In genomic region chrII:5585788-5586187, ce11 we compare ENCODE assay signal across 6 worm cellular contexts.
TF ChIP-seq lines count a peak whose summit lies in the region.

Gene lys-8, plus strand, starts transcription at chrII:5586178.

TF ChIP-seq in whole organism, L1 larva, 84 proteins besides CTCF, POLR2A, EP300 and RAD21 (continues in another document):
- no peak for TF ChIP-seq nhr-28 (tag; optimal IDR thresholded peaks at IDR 0.05; lab: Kevin White, UChicago)
- peak; percentile 89 for TF ChIP-seq tlp-1 (tag; optimal IDR thresholded peaks at IDR 0.05; lab: Kevin White, UChicago)
- no peak for TF ChIP-seq unc-98 (GFP tag; IDR thresholded peaks at IDR 0.05; lab: Robert Waterston, UW)
- TF ChIP-seq nhr-20 (tag; optimal IDR thresholded peaks at IDR 0.05; lab: Kevin White, UChicago): peak; percentile 28
- no peak for TF ChIP-seq hpl-2 (GFP tag; optimal IDR thresholded peaks at IDR 0.05; lab: Kevin White, UChicago)
- no peak for TF ChIP-seq fos-1 (tag; optimal IDR thresholded peaks at IDR 0.05; lab: Kevin White, UChicago)
- peak; percentile 92 for TF ChIP-seq pqm-1 (tag; optimal IDR thresholded peaks at IDR 0.05; lab: Kevin White, UChicago)
- no peak for TF ChIP-seq Y116A8C.19 (tag; optimal IDR thresholded peaks at IDR 0.05; lab: Kevin White, UChicago; ENCODE audit: borderline replicate concordance)
- TF ChIP-seq mef-2 (tag; optimal IDR thresholded peaks at IDR 0.05; lab: Kevin White, UChicago): no peak
- no peak for TF ChIP-seq fkh-10 (GFP tag; optimal IDR thresholded peaks at IDR 0.05; lab: Kevin White, UChicago)
- no peak for TF ChIP-seq skn-1 (tag; optimal IDR thresholded peaks at IDR 0.05; lab: Kevin White, UChicago)
- TF ChIP-seq mdl-1 (tag; optimal IDR thresholded peaks at IDR 0.05; lab: Kevin White, UChicago): no peak
- no peak for TF ChIP-seq rnt-1 (tag; optimal IDR thresholded peaks at IDR 0.05; lab: Kevin White, UChicago)
- no peak for TF ChIP-seq lsy-2 (tag; optimal IDR thresholded peaks at IDR 0.05; lab: Kevin White, UChicago)
- no peak for TF ChIP-seq nhr-76 (tag; optimal IDR thresholded peaks at IDR 0.05; lab: Kevin White, UChicago)
- TF ChIP-seq unc-62 (GFP tag; optimal IDR thresholded peaks at IDR 0.05; lab: Kevin White, UChicago): no peak

TF ChIP-seq in whole organism, L2 larva, 48 proteins besides CTCF, POLR2A, EP300 and RAD21:
- TF ChIP-seq elt-3 (tag; optimal IDR thresholded peaks at IDR 0.05; lab: Kevin White, UChicago) (no peak), sem-4 (tag; optimal IDR thresholded peaks at IDR 0.05; lab: Kevin White, UChicago) (no peak), skn-1 (tag; optimal IDR thresholded peaks at IDR 0.05; lab: Kevin White, UChicago) (peak; percentile 58), sma-9 (GFP tag; optimal IDR thresholded peaks at IDR 0.05; lab: Kevin White, UChicago) (peak; percentile 78), sma-9 (tag; optimal IDR thresholded peaks at IDR 0.05; lab: Kevin White, UChicago) (no peak), gmeb-1 (tag; optimal IDR thresholded peaks at IDR 0.05; lab: Kevin White, UChicago) (peak; percentile 32), fos-1 (tag; optimal IDR thresholded peaks at IDR 0.05; lab: Kevin White, UChicago) (peak; percentile 97), F13H6.1 (tag; optimal IDR thresholded peaks at IDR 0.05; lab: Kevin White, UChicago) (peak; percentile 52), Y55F3AM.14 (GFP tag; optimal IDR thresholded peaks at IDR 0.05; lab: Kevin White, UChicago) (no peak), crh-2 (tag; optimal IDR thresholded peaks at IDR 0.05; lab: Kevin White, UChicago) (peak; percentile 67), nhr-21 (tag; optimal IDR thresholded peaks at IDR 0.05; lab: Kevin White, UChicago) (no peak), aly-2 (tag; optimal IDR thresholded peaks at IDR 0.05; lab: Kevin White, UChicago) (no peak)

TF ChIP-seq in whole organism, L3 larva, 47 proteins besides CTCF, POLR2A, EP300 and RAD21:
- TF ChIP-seq R02D3.7 (tag; optimal IDR thresholded peaks at IDR 0.05; lab: Kevin White, UChicago) (no peak), pha-4 (tag; optimal IDR thresholded peaks at IDR 0.05; lab: Kevin White, UChicago) (peak; percentile 65), jun-1 (tag; optimal IDR thresholded peaks at IDR 0.05; lab: Kevin White, UChicago) (peak; percentile 52), snpc-4 (tag; optimal IDR thresholded peaks at IDR 0.05; lab: Kevin White, UChicago) (peak; percentile 13), skn-1 (tag; optimal IDR thresholded peaks at IDR 0.05; lab: Kevin White, UChicago) (no peak), pqm-1 (tag; optimal IDR thresholded peaks at IDR 0.05; lab: Kevin White, UChicago) (peak; percentile 97), elt-2 (tag; optimal IDR thresholded peaks at IDR 0.05; lab: Kevin White, UChicago) (peak; percentile 100)

TF ChIP-seq in whole organism, L4 larva, 104 proteins besides CTCF, POLR2A, EP300 and RAD21 (continues in another document):
- TF ChIP-seq aly-2 (tag; optimal IDR thresholded peaks at IDR 0.05; lab: Kevin White, UChicago) (no peak), lir-3 (tag; optimal IDR thresholded peaks at IDR 0.05; lab: Kevin White, UChicago) (no peak), dve-1 (tag; optimal IDR thresholded peaks at IDR 0.05; lab: Kevin White, UChicago; ENCODE audit: insufficient read depth) (peak; percentile 89), mdl-1 (tag; optimal IDR thresholded peaks at IDR 0.05; lab: Kevin White, UChicago) (peak in 1 of 2 experiments; percentile 17), T20F7.1 (GFP tag; optimal IDR thresholded peaks at IDR 0.05; lab: Kevin White, UChicago) (peak; percentile 45), F37D6.2 (tag; optimal IDR thresholded peaks at IDR 0.05; lab: Kevin White, UChicago) (no peak), hif-1 (tag; optimal IDR thresholded peaks at IDR 0.05; lab: Kevin White, UChicago) (no peak), ceh-32 (tag; optimal IDR thresholded peaks at IDR 0.05; lab: Kevin White, UChicago; ENCODE audit: poor library complexity) (no peak), snpc-4 (tag; optimal IDR thresholded peaks at IDR 0.05; lab: Kevin White, UChicago) (no peak), daf-8 (GFP tag; IDR thresholded peaks at IDR 0.05; lab: Robert Waterston, UW) (no peak), set-16 (GFP tag; IDR thresholded peaks at IDR 0.05; lab: Robert Waterston, UW) (no peak), nhr-25 (tag; optimal IDR thresholded peaks at IDR 0.05; lab: Kevin White, UChicago; ENCODE audit: borderline replicate concordance, insufficient read depth) (no peak), madf-5 (GFP tag; IDR thresholded peaks at IDR 0.05; lab: Robert Waterston, UW) (no peak), mes-2 (tag; optimal IDR thresholded peaks at IDR 0.05; lab: Kevin White, UChicago; ENCODE audit: poor library complexity, severe bottlenecking) (no peak), F49E8.2 (tag; optimal IDR thresholded peaks at IDR 0.05; lab: Kevin White, UChicago; ENCODE audit: borderline replicate concordance) (no peak), D1046.2 (GFP tag; IDR thresholded peaks at IDR 0.05; lab: Robert Waterston, UW) (no peak), ztf-11 (tag; optimal IDR thresholded peaks at IDR 0.05; lab: Kevin White, UChicago) (no peak), nhr-28 (tag; optimal IDR thresholded peaks at IDR 0.05; lab: Kevin White, UChicago) (peak; percentile 95), tra-1 (GFP tag; IDR thresholded peaks at IDR 0.05; lab: Robert Waterston, UW) (peak; percentile 76; the same call in 1 of the 2 replicates), lin-29 (GFP tag; IDR thresholded peaks at IDR 0.05; lab: Robert Waterston, UW) (no peak)

TF ChIP-seq in whole organism, late embryonic, 69 proteins besides CTCF, POLR2A, EP300 and RAD21:
- peak; percentile 98 for TF ChIP-seq elt-2 (tag; optimal IDR thresholded peaks at IDR 0.05; lab: Kevin White, UChicago)
- no peak for TF ChIP-seq ceh-48 (tag; optimal IDR thresholded peaks at IDR 0.05; lab: Kevin White, UChicago)
TF ChIP-seq in whole organism, late embryonic: peak in this region for 1.

TF ChIP-seq in whole organism, young adult, 124 proteins besides CTCF, POLR2A, EP300 and RAD21:
- peak in 1 of 2 experiments; percentile 13 for TF ChIP-seq let-607 (tag; optimal IDR thresholded peaks at IDR 0.05; lab: Kevin White, UChicago)
- TF ChIP-seq nfya-1 (tag; optimal IDR thresholded peaks at IDR 0.05; lab: Kevin White, UChicago; ENCODE audit: borderline replicate concordance, insufficient read depth): no peak
- TF ChIP-seq T26A5.8 (tag; optimal IDR thresholded peaks at IDR 0.05; lab: Kevin White, UChicago): no peak
- no peak for TF ChIP-seq die-1 (tag; optimal IDR thresholded peaks at IDR 0.05; lab: Kevin White, UChicago)
- TF ChIP-seq B0261.1 (tag; optimal IDR thresholded peaks at IDR 0.05; lab: Kevin White, UChicago): no peak
- no peak for TF ChIP-seq rpc-1 (optimal IDR thresholded peaks at IDR 0.05; lab: Kevin White, UChicago)
- no peak for TF ChIP-seq rpc-1 (tag; optimal IDR thresholded peaks at IDR 0.05; lab: Kevin White, UChicago)
- peak; percentile 93 for TF ChIP-seq nhr-80 (tag; optimal IDR thresholded peaks at IDR 0.05; lab: Kevin White, UChicago)
- no peak for TF ChIP-seq F52B5.7 (tag; optimal IDR thresholded peaks at IDR 0.05; lab: Kevin White, UChicago)
- no peak for TF ChIP-seq snpc-3.4 (tag; optimal IDR thresholded peaks at IDR 0.05; lab: Kevin White, UChicago)
- TF ChIP-seq Y79H2A.3 (GFP tag; conservative IDR thresholded peaks at IDR 0.05; lab: Robert Waterston, UW): no peak
- no peak for TF ChIP-seq F23B12.7 (tag; optimal IDR thresholded peaks at IDR 0.05; lab: Kevin White, UChicago; ENCODE audit: insufficient read depth)
- TF ChIP-seq dox-1 (GFP tag; IDR thresholded peaks at IDR 0.05; lab: Robert Waterston, UW): peak; percentile 46; the same call in 1 of the 2 replicates
- TF ChIP-seq snpc-1.1 (tag; optimal IDR thresholded peaks at IDR 0.05; lab: Kevin White, UChicago; ENCODE audit: insufficient read depth): no peak
- TF ChIP-seq him-1 (tag; optimal IDR thresholded peaks at IDR 0.05; lab: Kevin White, UChicago): no peak
- TF ChIP-seq ets-4 (GFP tag; optimal IDR thresholded peaks at IDR 0.05; lab: Kevin White, UChicago): peak; percentile 44
- TF ChIP-seq tlf-1 (GFP tag; optimal IDR thresholded peaks at IDR 0.05; lab: Kevin White, UChicago): no peak
- no peak for TF ChIP-seq madf-10 (tag; optimal IDR thresholded peaks at IDR 0.05; lab: Kevin White, UChicago)
- TF ChIP-seq nhr-179 (tag; optimal IDR thresholded peaks at IDR 0.05; lab: Kevin White, UChicago): no peak
- no peak for TF ChIP-seq mcd-1 (GFP tag; IDR thresholded peaks at IDR 0.05; lab: Robert Waterston, UW)
- no peak for TF ChIP-seq F22D6.2 (tag; optimal IDR thresholded peaks at IDR 0.05; lab: Kevin White, UChicago)
- no peak for TF ChIP-seq madf-6 (GFP tag; IDR thresholded peaks at IDR 0.05; lab: Robert Waterston, UW)
- no peak for TF ChIP-seq ama-1 (optimal IDR thresholded peaks at IDR 0.05; lab: Kevin White, UChicago)
- TF ChIP-seq ama-1 (GFP tag; optimal IDR thresholded peaks at IDR 0.05; lab: Kevin White, UChicago): no peak
- TF ChIP-seq tbx-9 (tag; optimal IDR thresholded peaks at IDR 0.05; lab: Kevin White, UChicago; ENCODE audit: borderline replicate concordance): no peak
- no peak for TF ChIP-seq snpc-4 (GFP tag; optimal IDR thresholded peaks at IDR 0.05; lab: Kevin White, UChicago)
- TF ChIP-seq snpc-4 (tag; optimal IDR thresholded peaks at IDR 0.05; lab: Kevin White, UChicago): peak in 1 of 4 experiments; percentile 49
